Worm (Caenorhabditis elegans) whole organism, L2 larva: ENCODE results near the gene nhr-242.

Experiments
- aly-2 ChIP-seq: fragments of 150-350 bp; optimal IDR thresholded peaks from 2 replicates; lab custom pipeline; 2014; ENCODE audit warnings: missing biosample characterization, missing genetic modification characterization
- ceh-16 ChIP-seq: fragments of 150-350 bp; optimal IDR thresholded peaks from 2 replicates; lab custom pipeline; 2014; ENCODE audit warnings: missing biosample characterization, missing genetic modification characterization
- elt-1 ChIP-seq: fragments of 150-350 bp; optimal IDR thresholded peaks from 2 replicates; lab custom pipeline; 2014; ENCODE audit warnings: missing biosample characterization, missing genetic modification characterization
- lsy-2 ChIP-seq, 2 experiments: fragments of 150-350 bp in 1 of 2; sonication (generic microtip) in 1 of 2; optimal IDR thresholded peaks; 2 replicates each; lab custom pipeline; 2014 to 2017; ENCODE audit warnings: missing biosample characterization in 2 of 2, missing genetic modification characterization in 2 of 2
- mbf-1 ChIP-seq: sonication (generic microtip); optimal IDR thresholded peaks from 2 replicates; lab custom pipeline; 2017; ENCODE audit warnings: missing biosample characterization, missing genetic modification characterization
- snpc-4 ChIP-seq: fragments of 150-350 bp; optimal IDR thresholded peaks from 2 replicates; lab custom pipeline; 2014; ENCODE audit warnings: missing biosample characterization, missing genetic modification characterization
- unc-55 ChIP-seq: fragments of 150-350 bp; sonication (generic microtip); optimal IDR thresholded peaks from 3 replicates; lab custom pipeline; 2014; ENCODE audit warnings: missing biosample characterization, missing genetic modification reagents, missing genetic modification characterization
- ztf-4 ChIP-seq: fragments of 150-350 bp; optimal IDR thresholded peaks from 2 replicates; lab custom pipeline; 2014; ENCODE audit warnings: missing biosample characterization, missing genetic modification characterization

DNA sequence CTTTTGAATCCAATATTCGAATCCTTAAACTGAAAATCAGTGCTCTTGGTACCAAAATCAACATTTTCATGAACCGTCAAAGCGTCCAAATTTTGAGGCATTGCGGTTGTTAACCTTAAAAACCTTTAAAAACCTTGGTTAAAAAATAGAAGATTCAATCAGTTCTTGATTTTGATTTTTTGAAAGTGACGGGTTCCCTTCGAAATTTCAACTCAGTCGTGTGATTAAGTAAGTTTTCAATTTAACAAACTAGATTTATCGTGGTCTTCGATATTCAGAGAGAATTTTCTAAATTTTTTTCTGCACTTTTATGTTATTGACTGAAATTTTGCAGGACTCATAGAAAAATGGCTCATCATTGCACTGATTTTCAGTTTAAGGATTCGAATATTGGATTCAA lies 13.1 kb downstream of the nhr-242 start, which contains the start of the genes Y69A2AR.25 and Y69A2AR.12:
- no peak for TF ChIP-seq elt-1 (tag; lab: Kevin White, UChicago)
- no peak for TF ChIP-seq lsy-2 (tag; optimal IDR thresholded peaks at IDR 0.05; lab: Kevin White, UChicago)
- TF ChIP-seq unc-55 (GFP tag; lab: Kevin White, UChicago), result no peak
- TF ChIP-seq aly-2, result no peak
- no peak for TF ChIP-seq snpc-4 (tag; lab: Kevin White, UChicago)
- TF ChIP-seq ceh-16 (tag; lab: Kevin White, UChicago), result no peak
- TF ChIP-seq ztf-4, result no peak
- no peak for TF ChIP-seq mbf-1 (tag; lab: Kevin White, UChicago)
